Fruit fly (Drosophila melanogaster): ENCODE results near the gene CG5521.

dm6 chr3R:26987455-26987854 is 20.7 kb downstream of the CG5521 start:
- no peak for TF ChIP-seq gl (tag; optimal IDR thresholded peaks at IDR 0.05)
- no peak for TF ChIP-seq CG34367 (tag; optimal IDR thresholded peaks at IDR 0.05)
- TF ChIP-seq CG13204 (GFP tag; optimal IDR thresholded peaks at IDR 0.05), result no peak

All from whole organism, pupa.